Worm (Caenorhabditis elegans) whole organism, L4/young adult: ENCODE measurements around the gene ZC477.4.

Experiments used
- W03F9.2 ChIP-seq: fragments of 150-350 bp; optimal IDR thresholded peaks from 2 replicates; lab custom pipeline; 2014; ENCODE audit warnings: missing biosample characterization, missing genetic modification characterization
- dao-5 ChIP-seq: sonication (generic microtip); optimal IDR thresholded peaks from 2 replicates; lab custom pipeline; 2016; ENCODE audit warnings: missing genotype, missing genetic modification characterization, moderate library complexity, missing compliant biosample characterization
- him-1 ChIP-seq: sonication (generic microtip); optimal IDR thresholded peaks from 2 replicates; lab custom pipeline; 2016; ENCODE audit warnings: missing genotype, missing genetic modification reagents, missing genetic modification characterization, missing compliant biosample characterization

DNA sequence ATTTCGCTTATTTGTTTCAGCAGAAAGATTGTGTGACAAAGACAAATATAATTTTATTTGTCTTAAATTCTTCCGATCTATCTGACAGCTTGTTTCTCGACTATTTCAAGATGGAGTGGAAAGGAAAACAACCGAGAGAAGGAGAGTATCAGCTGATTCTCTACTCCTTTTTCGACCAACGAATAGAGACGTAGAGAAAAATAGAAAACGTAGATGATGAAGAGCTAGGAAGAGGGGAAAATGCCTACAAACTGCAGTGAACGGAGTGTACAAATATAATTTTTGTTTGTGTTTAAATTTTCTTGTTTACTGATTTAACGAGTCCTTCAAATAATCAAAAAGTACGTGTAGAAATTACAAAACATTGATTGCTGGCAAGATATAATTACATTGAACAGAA is 49.1 kb upstream of the ZC477.4 start:
- TF ChIP-seq W03F9.2 = peak; percentile 21
- TF ChIP-seq dao-5 = no peak
- no peak for TF ChIP-seq him-1 (tag; lab: Kevin White, UChicago)
